1 fruit fly cellular context compared by ENCODE assay signal in genomic region chr3R:27706581-27707181, dm6.
A peak's percentile ranks its signal among the peaks of the same experiment; 100 is the strongest.
TF ChIP-seq lines count a peak whose summit lies in the region.

Gene CROT, minus strand, starts transcription at chr3R:27706751.
Gene CG12877, plus strand, starts transcription at chr3R:27707100.

TF ChIP-seq in whole organism, embryonic, 481 proteins besides CTCF, POLR2A, EP300 and RAD21 (continued from another document and continues in another):
- peak; percentile 49 for TF ChIP-seq mam (GFP tag; optimal IDR thresholded peaks at IDR 0.05; lab: Kevin White, UChicago)
- TF ChIP-seq ewg (GFP tag; optimal IDR thresholded peaks at IDR 0.05; lab: Kevin White, UChicago) = peak; percentile 69
- TF ChIP-seq tll (GFP tag; optimal IDR thresholded peaks at IDR 0.05; lab: Kevin White, UChicago) = peak in 1 of 2 experiments; percentile 15
- TF ChIP-seq slp2 (GFP tag; optimal IDR thresholded peaks at IDR 0.05; lab: Kevin White, UChicago) = no peak
- TF ChIP-seq cad (GFP tag; optimal IDR thresholded peaks at IDR 0.05; lab: Kevin White, UChicago) = no peak
- TF ChIP-seq ase (GFP tag; IDR thresholded peaks at IDR 0.05; lab: Robert Waterston, UW) = peak; percentile 63; the same call in 1 of the 3 replicates
- peak; percentile 75 for TF ChIP-seq tin (GFP tag; optimal IDR thresholded peaks at IDR 0.05; lab: Kevin White, UChicago)
- peak; percentile 59 for TF ChIP-seq CG2202 (tag; optimal IDR thresholded peaks at IDR 0.05; lab: Kevin White, UChicago)
- peak; percentile 80 for TF ChIP-seq CG18599 (GFP tag; optimal IDR thresholded peaks at IDR 0.05; lab: Kevin White, UChicago)
- no peak for TF ChIP-seq CG5180 (GFP tag; optimal IDR thresholded peaks at IDR 0.05; lab: Kevin White, UChicago)
- TF ChIP-seq br (optimal IDR thresholded peaks at IDR 0.05; lab: Kevin White, UChicago) = no peak
- peak; percentile 31 for TF ChIP-seq odd (GFP tag; optimal IDR thresholded peaks at IDR 0.05; lab: Kevin White, UChicago)
- no peak for TF ChIP-seq CG7963 (GFP tag; IDR thresholded peaks at IDR 0.05; lab: Robert Waterston, UW; ENCODE audit: partially characterized antibody)
- TF ChIP-seq Adf1 (GFP tag; IDR thresholded peaks at IDR 0.05; lab: Robert Waterston, UW) = peak; percentile 41
- no peak for TF ChIP-seq Gsc (GFP tag; IDR thresholded peaks at IDR 0.05; lab: Robert Waterston, UW)
- peak; percentile 81 for TF ChIP-seq bcd (GFP tag; optimal IDR thresholded peaks at IDR 0.05; lab: Kevin White, UChicago)
- peak in 1 of 2 experiments; percentile 23 for TF ChIP-seq Hr78 (GFP tag; optimal IDR thresholded peaks at IDR 0.05; lab: Kevin White, UChicago)
- no peak for TF ChIP-seq CG14965 (GFP tag; optimal IDR thresholded peaks at IDR 0.05; lab: Kevin White, UChicago; ENCODE audit: borderline replicate concordance)
- peak; percentile 17 for TF ChIP-seq CG8944 (GFP tag; optimal IDR thresholded peaks at IDR 0.05; lab: Kevin White, UChicago)
- peak in 1 of 2 experiments; percentile 74 for TF ChIP-seq insv (GFP tag; optimal IDR thresholded peaks at IDR 0.05; lab: Kevin White, UChicago)
- peak; percentile 71 for TF ChIP-seq lbe (GFP tag; optimal IDR thresholded peaks at IDR 0.05; lab: Kevin White, UChicago)
- peak; percentile 64 for TF ChIP-seq CG1233 (GFP tag; optimal IDR thresholded peaks at IDR 0.05; lab: Kevin White, UChicago)
- peak; percentile 91 for TF ChIP-seq CG30403 (GFP tag; optimal IDR thresholded peaks at IDR 0.05; lab: Kevin White, UChicago)
- TF ChIP-seq CG6689 (GFP tag; IDR thresholded peaks at IDR 0.05; lab: Robert Waterston, UW) = peak; percentile 84
- TF ChIP-seq CG7987 (GFP tag; optimal IDR thresholded peaks at IDR 0.05; lab: Kevin White, UChicago) = no peak
- TF ChIP-seq sd (tag; optimal IDR thresholded peaks at IDR 0.05; lab: Kevin White, UChicago) = peak; percentile 81
- TF ChIP-seq jumu (GFP tag; optimal IDR thresholded peaks at IDR 0.05; lab: Kevin White, UChicago) = peak; percentile 16
- TF ChIP-seq Spps (tag; optimal IDR thresholded peaks at IDR 0.05; lab: Kevin White, UChicago) = peak; percentile 1
- peak; percentile 27 for TF ChIP-seq CG6765 (GFP tag; optimal IDR thresholded peaks at IDR 0.05; lab: Kevin White, UChicago)
- no peak for TF ChIP-seq usp (GFP tag; optimal IDR thresholded peaks at IDR 0.05; lab: Kevin White, UChicago)
- TF ChIP-seq Poxn (GFP tag; IDR thresholded peaks at IDR 0.05; lab: Robert Waterston, UW) = peak; percentile 68
- TF ChIP-seq fu2 (GFP tag; optimal IDR thresholded peaks at IDR 0.05; lab: Kevin White, UChicago) = peak; percentile 15
- TF ChIP-seq CG30431 (GFP tag; optimal IDR thresholded peaks at IDR 0.05; lab: Kevin White, UChicago) = peak; percentile 79
- TF ChIP-seq bsh (GFP tag; optimal IDR thresholded peaks at IDR 0.05; lab: Kevin White, UChicago) = peak in 1 of 2 experiments; percentile 77
- peak; percentile 74 for TF ChIP-seq Usf (GFP tag; optimal IDR thresholded peaks at IDR 0.05; lab: Kevin White, UChicago)
- TF ChIP-seq CG16815 (GFP tag; optimal IDR thresholded peaks at IDR 0.05; lab: Kevin White, UChicago) = peak; percentile 73
- peak; percentile 63 for TF ChIP-seq gcm (GFP tag; optimal IDR thresholded peaks at IDR 0.05; lab: Kevin White, UChicago)
- TF ChIP-seq Lim3 (GFP tag; IDR thresholded peaks at IDR 0.05; lab: Robert Waterston, UW) = no peak
- TF ChIP-seq CG9797 (GFP tag; optimal IDR thresholded peaks at IDR 0.05; lab: Kevin White, UChicago) = peak; percentile 35
- TF ChIP-seq wdn (GFP tag; IDR thresholded peaks at IDR 0.05; lab: Robert Waterston, UW) = 0 out of 2 replicates have a peak, but pooled peaks have one; percentile 33
- TF ChIP-seq CG5245 (GFP tag; optimal IDR thresholded peaks at IDR 0.05; lab: Kevin White, UChicago) = peak; percentile 67
- TF ChIP-seq CG13775 (GFP tag; optimal IDR thresholded peaks at IDR 0.05; lab: Kevin White, UChicago) = peak; percentile 89
- peak; percentile 61 for TF ChIP-seq CG33557 (GFP tag; optimal IDR thresholded peaks at IDR 0.05; lab: Kevin White, UChicago)
- peak; percentile 73; the same call in 1 of the 2 replicates for TF ChIP-seq al (GFP tag; IDR thresholded peaks at IDR 0.05; lab: Robert Waterston, UW)
- peak; percentile 65 for TF ChIP-seq E2f2 (GFP tag; IDR thresholded peaks at IDR 0.05; lab: Robert Waterston, UW)
- TF ChIP-seq wek (GFP tag; optimal IDR thresholded peaks at IDR 0.05; lab: Kevin White, UChicago) = peak; percentile 2
- TF ChIP-seq Ada2b (GFP tag; IDR thresholded peaks at IDR 0.05; lab: Robert Waterston, UW) = peak; percentile 72
- no peak for TF ChIP-seq z (GFP tag; IDR thresholded peaks at IDR 0.05; lab: Robert Waterston, UW)
- no peak for TF ChIP-seq h (optimal IDR thresholded peaks at IDR 0.05; lab: Kevin White, UChicago)
- no peak for TF ChIP-seq Sry-δ (GFP tag; optimal IDR thresholded peaks at IDR 0.05; lab: Kevin White, UChicago)
- peak; percentile 65 for TF ChIP-seq Dek (tag; optimal IDR thresholded peaks at IDR 0.05; lab: Kevin White, UChicago)
- TF ChIP-seq psq (GFP tag; optimal IDR thresholded peaks at IDR 0.05; lab: Kevin White, UChicago) = peak; percentile 40
- peak; percentile 75 for TF ChIP-seq lab (GFP tag; optimal IDR thresholded peaks at IDR 0.05; lab: Kevin White, UChicago)
- TF ChIP-seq kay (GFP tag; optimal IDR thresholded peaks at IDR 0.05; lab: Kevin White, UChicago) = peak; percentile 89
- TF ChIP-seq Camta (GFP tag; optimal IDR thresholded peaks at IDR 0.05; lab: Kevin White, UChicago) = peak; percentile 26
- TF ChIP-seq CG9727 (GFP tag; optimal IDR thresholded peaks at IDR 0.05; lab: Kevin White, UChicago) = peak; percentile 80
- TF ChIP-seq dmrt99B (tag; optimal IDR thresholded peaks at IDR 0.05; lab: Kevin White, UChicago) = peak; percentile 78
- TF ChIP-seq dan (GFP tag; IDR thresholded peaks at IDR 0.05; lab: Robert Waterston, UW) = no peak
- no peak for TF ChIP-seq mld (GFP tag; IDR thresholded peaks at IDR 0.05; lab: Robert Waterston, UW; ENCODE audit: partially characterized antibody)
- TF ChIP-seq CG7357 (GFP tag; IDR thresholded peaks at IDR 0.05; lab: Robert Waterston, UW) = peak; percentile 57
- TF ChIP-seq CG1792 (GFP tag; optimal IDR thresholded peaks at IDR 0.05; lab: Kevin White, UChicago) = no peak
- TF ChIP-seq vnd (GFP tag; IDR thresholded peaks at IDR 0.05; lab: Robert Waterston, UW; ENCODE audit: partially characterized antibody) = no peak
- TF ChIP-seq zfh1 (GFP tag; IDR thresholded peaks at IDR 0.05; lab: Robert Waterston, UW) = peak; percentile 76
- peak; percentile 81 for TF ChIP-seq Oli (tag; optimal IDR thresholded peaks at IDR 0.05; lab: Kevin White, UChicago)
- TF ChIP-seq slou (GFP tag; optimal IDR thresholded peaks at IDR 0.05; lab: Kevin White, UChicago) = peak; percentile 69
- peak; percentile 48; the same call in 1 of the 2 replicates for TF ChIP-seq CG8765 (GFP tag; IDR thresholded peaks at IDR 0.05; lab: Robert Waterston, UW)
- peak; percentile 67; the same call in 1 of the 3 replicates for TF ChIP-seq so (GFP tag; IDR thresholded peaks at IDR 0.05; lab: Robert Waterston, UW)
- peak; percentile 78 for TF ChIP-seq CG15269 (tag; optimal IDR thresholded peaks at IDR 0.05; lab: Kevin White, UChicago)
- peak; percentile 72 for TF ChIP-seq CG4730 (GFP tag; IDR thresholded peaks at IDR 0.05; lab: Robert Waterston, UW)
- TF ChIP-seq CG2889 (GFP tag; IDR thresholded peaks at IDR 0.05; lab: Robert Waterston, UW) = peak; percentile 71
- TF ChIP-seq stc (GFP tag; IDR thresholded peaks at IDR 0.05; lab: Robert Waterston, UW) = peak; percentile 53; the same call in 1 of the 2 replicates
- 0 out of 2 replicates have a peak, but pooled peaks have one; percentile 6 for TF ChIP-seq seq (GFP tag; IDR thresholded peaks at IDR 0.05; lab: Robert Waterston, UW)
- no peak for TF ChIP-seq zen2 (GFP tag; IDR thresholded peaks at IDR 0.05; lab: Robert Waterston, UW; ENCODE audit: partially characterized antibody)
- TF ChIP-seq Eip74EF (GFP tag; optimal IDR thresholded peaks at IDR 0.05; lab: Kevin White, UChicago) = no peak
- no peak for TF ChIP-seq CG11398 (GFP tag; optimal IDR thresholded peaks at IDR 0.05; lab: Kevin White, UChicago)
- peak; percentile 75 for TF ChIP-seq stwl (tag; optimal IDR thresholded peaks at IDR 0.05; lab: Kevin White, UChicago)
- peak; percentile 77 for TF ChIP-seq gsb-n (tag; optimal IDR thresholded peaks at IDR 0.05; lab: Kevin White, UChicago)
- peak; percentile 65 for TF ChIP-seq ssp (GFP tag; IDR thresholded peaks at IDR 0.05; lab: Robert Waterston, UW)
- TF ChIP-seq ci (GFP tag; IDR thresholded peaks at IDR 0.05; lab: Robert Waterston, UW) = 0 out of 3 replicates have a peak, but pooled peaks have one; percentile 52
- TF ChIP-seq dati (GFP tag; IDR thresholded peaks at IDR 0.05; lab: Robert Waterston, UW) = no peak
- no peak for TF ChIP-seq hkb (optimal IDR thresholded peaks at IDR 0.05; lab: Kevin White, UChicago)
- peak; percentile 72 for TF ChIP-seq hkb (GFP tag; IDR thresholded peaks at IDR 0.05; lab: Robert Waterston, UW)
- TF ChIP-seq hbn (GFP tag; IDR thresholded peaks at IDR 0.05; lab: Robert Waterston, UW; ENCODE audit: partially characterized antibody) = no peak
- TF ChIP-seq CG18764 (GFP tag; optimal IDR thresholded peaks at IDR 0.05; lab: Kevin White, UChicago) = peak; percentile 58
- peak; percentile 58; the same call in 1 of the 3 replicates for TF ChIP-seq CG11695 (GFP tag; IDR thresholded peaks at IDR 0.05; lab: Robert Waterston, UW)
- no peak for TF ChIP-seq peb (GFP tag; IDR thresholded peaks at IDR 0.05; lab: Robert Waterston, UW)
- TF ChIP-seq tna (GFP tag; IDR thresholded peaks at IDR 0.05; lab: Robert Waterston, UW; ENCODE audit: partially characterized antibody) = no peak
- peak; percentile 66 for TF ChIP-seq CG4617 (GFP tag; optimal IDR thresholded peaks at IDR 0.05; lab: Kevin White, UChicago; ENCODE audit: borderline replicate concordance)
- peak; percentile 82 for TF ChIP-seq cato (GFP tag; optimal IDR thresholded peaks at IDR 0.05; lab: Kevin White, UChicago; ENCODE audit: borderline replicate concordance)
- TF ChIP-seq pnt (GFP tag; optimal IDR thresholded peaks at IDR 0.05; lab: Kevin White, UChicago) = peak; percentile 5
- TF ChIP-seq eyg (GFP tag; optimal IDR thresholded peaks at IDR 0.05; lab: Kevin White, UChicago) = no peak
- TF ChIP-seq vvl (GFP tag; IDR thresholded peaks at IDR 0.05; lab: Robert Waterston, UW) = peak; percentile 83
- peak; percentile 77 for TF ChIP-seq CG17328 (GFP tag; IDR thresholded peaks at IDR 0.05; lab: Robert Waterston, UW)
- TF ChIP-seq gsb (GFP tag; IDR thresholded peaks at IDR 0.05; lab: Robert Waterston, UW) = no peak
- TF ChIP-seq dimm (GFP tag; IDR thresholded peaks at IDR 0.05; lab: Robert Waterston, UW) = peak; percentile 29; the same call in 1 of the 2 replicates
- TF ChIP-seq crol (GFP tag; IDR thresholded peaks at IDR 0.05; lab: Robert Waterston, UW) = no peak
- TF ChIP-seq CG14014 (GFP tag; IDR thresholded peaks at IDR 0.05; lab: Robert Waterston, UW) = peak; percentile 73; the same call in 1 of the 2 replicates
- TF ChIP-seq CG3163 (GFP tag; optimal IDR thresholded peaks at IDR 0.05; lab: Kevin White, UChicago) = no peak
- no peak for TF ChIP-seq Lpt (GFP tag; optimal IDR thresholded peaks at IDR 0.05; lab: Kevin White, UChicago)
- peak; percentile 72 for TF ChIP-seq zen (tag; optimal IDR thresholded peaks at IDR 0.05; lab: Kevin White, UChicago)
- peak; percentile 13 for TF ChIP-seq TFAM (GFP tag; optimal IDR thresholded peaks at IDR 0.05; lab: Kevin White, UChicago)
- no peak for TF ChIP-seq Hey (tag; optimal IDR thresholded peaks at IDR 0.05; lab: Kevin White, UChicago)
- peak; percentile 75 for TF ChIP-seq CG4820 (GFP tag; optimal IDR thresholded peaks at IDR 0.05; lab: Kevin White, UChicago)
- peak; percentile 46 for TF ChIP-seq cwo (GFP tag; optimal IDR thresholded peaks at IDR 0.05; lab: Kevin White, UChicago)
- TF ChIP-seq ems (GFP tag; optimal IDR thresholded peaks at IDR 0.05; lab: Kevin White, UChicago) = peak; percentile 55
- TF ChIP-seq luna (GFP tag; optimal IDR thresholded peaks at IDR 0.05; lab: Kevin White, UChicago) = no peak
- no peak for TF ChIP-seq lov (optimal IDR thresholded peaks at IDR 0.05; lab: Kevin White, UChicago)
- 0 out of 3 replicates have a peak, but pooled peaks have one; percentile 10 for TF ChIP-seq lov (GFP tag; IDR thresholded peaks at IDR 0.05; lab: Robert Waterston, UW)
- TF ChIP-seq HLHmδ (GFP tag; optimal IDR thresholded peaks at IDR 0.05; lab: Kevin White, UChicago) = no peak
- TF ChIP-seq CG6654 (GFP tag; optimal IDR thresholded peaks at IDR 0.05; lab: Kevin White, UChicago) = peak; percentile 56
- peak; percentile 41 for TF ChIP-seq NC2β (GFP tag; optimal IDR thresholded peaks at IDR 0.05; lab: Kevin White, UChicago)
- TF ChIP-seq gem (tag; optimal IDR thresholded peaks at IDR 0.05; lab: Kevin White, UChicago) = peak; percentile 88
- TF ChIP-seq Hsf (GFP tag; optimal IDR thresholded peaks at IDR 0.05; lab: Kevin White, UChicago) = peak; percentile 75
- peak; percentile 84 for TF ChIP-seq Gug (GFP tag; IDR thresholded peaks at IDR 0.05; lab: Robert Waterston, UW)
- TF ChIP-seq CG4360 (GFP tag; IDR thresholded peaks at IDR 0.05; lab: Robert Waterston, UW) = no peak
- peak; percentile 39 for TF ChIP-seq shn (GFP tag; optimal IDR thresholded peaks at IDR 0.05; lab: Kevin White, UChicago)
- TF ChIP-seq Opbp (GFP tag; IDR thresholded peaks at IDR 0.05; lab: Robert Waterston, UW; ENCODE audit: partially characterized antibody) = no peak
- peak; percentile 80 for TF ChIP-seq PHDP (tag; optimal IDR thresholded peaks at IDR 0.05; lab: Kevin White, UChicago)
- no peak for TF ChIP-seq cg (GFP tag; optimal IDR thresholded peaks at IDR 0.05; lab: Kevin White, UChicago)
- no peak for TF ChIP-seq CG2199 (GFP tag; IDR thresholded peaks at IDR 0.05; lab: Robert Waterston, UW)
- peak; percentile 58 for TF ChIP-seq caup (GFP tag; optimal IDR thresholded peaks at IDR 0.05; lab: Kevin White, UChicago; ENCODE audit: severe bottlenecking)
- peak; percentile 72 for TF ChIP-seq CG2678 (tag; optimal IDR thresholded peaks at IDR 0.05; lab: Kevin White, UChicago)
- TF ChIP-seq CG17568 (GFP tag; optimal IDR thresholded peaks at IDR 0.05; lab: Kevin White, UChicago) = no peak
- peak; percentile 52 for TF ChIP-seq Scr (GFP tag; IDR thresholded peaks at IDR 0.05; lab: Robert Waterston, UW; ENCODE audit: partially characterized antibody)
- peak; percentile 86 for TF ChIP-seq nerfin-1 (tag; optimal IDR thresholded peaks at IDR 0.05; lab: Kevin White, UChicago)
- TF ChIP-seq tap (tag; optimal IDR thresholded peaks at IDR 0.05; lab: Kevin White, UChicago) = peak; percentile 66
- TF ChIP-seq sob (GFP tag; IDR thresholded peaks at IDR 0.05; lab: Robert Waterston, UW) = peak; percentile 68
- TF ChIP-seq Bdp1 (GFP tag; optimal IDR thresholded peaks at IDR 0.05; lab: Kevin White, UChicago) = peak; percentile 53
- peak; percentile 52 for TF ChIP-seq CG1603 (tag; optimal IDR thresholded peaks at IDR 0.05; lab: Kevin White, UChicago)
